Worm (Caenorhabditis elegans): ENCODE data around the gene T19H12.2.

DNA sequence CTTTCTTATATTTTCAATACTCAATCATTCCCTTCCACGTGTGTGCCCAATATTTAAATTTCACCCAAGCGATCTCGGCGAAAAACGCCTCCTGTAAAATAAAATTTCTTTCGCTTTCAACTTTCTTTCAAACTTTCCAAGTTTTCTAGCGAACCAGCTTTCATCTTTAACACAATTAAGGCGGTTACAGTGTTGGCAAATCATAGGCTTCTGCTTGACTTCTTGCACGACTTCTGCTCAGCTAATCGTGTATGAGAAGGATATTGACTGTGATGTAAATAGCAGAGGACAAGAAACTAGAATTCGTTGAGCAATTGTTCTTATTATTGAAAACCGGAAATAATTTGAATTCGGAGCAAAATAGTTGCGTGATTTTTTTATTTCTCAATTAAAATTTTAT is 1.1 kb downstream of the T19H12.2 start:
- TF ChIP-seq him-1 (tag; optimal IDR thresholded peaks at IDR 0.05), result no peak
- TF ChIP-seq W03F9.2 (tag; optimal IDR thresholded peaks at IDR 0.05), result no peak

Measured in whole organism, L4/young adult.